Fruit fly (Drosophila melanogaster): Measurements from ENCODE around the gene C3G.

The C3G gene

dm6 chrX:6741184-6741586 lies 62.2 kb downstream of the C3G start:
- TF ChIP-seq eg (GFP tag; IDR thresholded peaks at IDR 0.05) (peak; percentile 71), CG11762 (GFP tag; optimal IDR thresholded peaks at IDR 0.05; ENCODE audit: insufficient read depth) (peak; percentile 8), Hr4 (GFP tag; optimal IDR thresholded peaks at IDR 0.05) (peak; percentile 49), topi (GFP tag; optimal IDR thresholded peaks at IDR 0.05) (peak; percentile 38), Smox (GFP tag; optimal IDR thresholded peaks at IDR 0.05) (peak; percentile 40), OdsH (GFP tag; optimal IDR thresholded peaks at IDR 0.05) (peak; percentile 11), ss (GFP tag; optimal IDR thresholded peaks at IDR 0.05) (no peak), Sox102F (GFP tag; optimal IDR thresholded peaks at IDR 0.05) (peak; percentile 18), CG15336 (GFP tag; IDR thresholded peaks at IDR 0.05) (peak; percentile 70), Hr38 (GFP tag; optimal IDR thresholded peaks at IDR 0.05) (no peak), Hr39 (GFP tag; optimal IDR thresholded peaks at IDR 0.05) (peak; percentile 45), acj6 (GFP tag; optimal IDR thresholded peaks at IDR 0.05) (peak; percentile 27), CG6808 (GFP tag; optimal IDR thresholded peaks at IDR 0.05) (no peak), Gug (GFP tag; IDR thresholded peaks at IDR 0.05) (peak; percentile 39; the same call in 1 of the 2 replicates), Ets96B (tag; optimal IDR thresholded peaks at IDR 0.05) (peak; percentile 23), CG3919 (GFP tag; optimal IDR thresholded peaks at IDR 0.05) (peak; percentile 25), pdm3 (GFP tag; optimal IDR thresholded peaks at IDR 0.05) (peak; percentile 38), CG34406 (GFP tag; optimal IDR thresholded peaks at IDR 0.05) (peak; percentile 6), dsx (GFP tag; optimal IDR thresholded peaks at IDR 0.05; ENCODE audit: poor library complexity, severe bottlenecking) (no peak), Sox14 (GFP tag; optimal IDR thresholded peaks at IDR 0.05) (peak; percentile 43), achi (GFP tag; optimal IDR thresholded peaks at IDR 0.05) (peak; percentile 40), CG31627 (GFP tag; optimal IDR thresholded peaks at IDR 0.05) (peak; percentile 33), cyc (GFP tag; optimal IDR thresholded peaks at IDR 0.05) (peak; percentile 26), fkh (GFP tag; optimal IDR thresholded peaks at IDR 0.05) (no peak), lz (GFP tag; optimal IDR thresholded peaks at IDR 0.05) (peak; percentile 43), Met (GFP tag; optimal IDR thresholded peaks at IDR 0.05) (peak; percentile 19), CG6792 (GFP tag; optimal IDR thresholded peaks at IDR 0.05) (peak; percentile 27), vri (GFP tag; optimal IDR thresholded peaks at IDR 0.05) (peak; percentile 12), net (GFP tag; optimal IDR thresholded peaks at IDR 0.05) (peak; percentile 7), CG8632 (GFP tag; optimal IDR thresholded peaks at IDR 0.05) (peak; percentile 23), CG1621 (tag; optimal IDR thresholded peaks at IDR 0.05) (no peak), CG6276 (GFP tag; optimal IDR thresholded peaks at IDR 0.05) (no peak), CG6163 (GFP tag; IDR thresholded peaks at IDR 0.05) (peak; percentile 60; the same call in 2 of the 3 replicates), CG32006 (GFP tag; optimal IDR thresholded peaks at IDR 0.05) (peak; percentile 13), Eip75B (GFP tag; optimal IDR thresholded peaks at IDR 0.05) (peak; percentile 55), CG11294 (GFP tag; IDR thresholded peaks at IDR 0.05) (no peak; the same call in 1 of the 2 replicates), CG8119 (GFP tag; IDR thresholded peaks at IDR 0.05) (peak; percentile 46; the same call in 2 of the 3 replicates), CG3032 (tag; optimal IDR thresholded peaks at IDR 0.05) (peak; percentile 40), CG10669 (GFP tag; optimal IDR thresholded peaks at IDR 0.05) (peak; percentile 10), Eip78C (GFP tag) (peak; percentile 77), svp (GFP tag) (peak; percentile 76), Ets21C (GFP tag; optimal IDR thresholded peaks at IDR 0.05) (no peak), esn (GFP tag; optimal IDR thresholded peaks at IDR 0.05) (peak; percentile 41), dac (GFP tag; optimal IDR thresholded peaks at IDR 0.05) (no peak)

Data from whole organism, prepupa.